Fruit fly (Drosophila melanogaster): Measurements from ENCODE around the gene Mical.

The Mical gene

DNA sequence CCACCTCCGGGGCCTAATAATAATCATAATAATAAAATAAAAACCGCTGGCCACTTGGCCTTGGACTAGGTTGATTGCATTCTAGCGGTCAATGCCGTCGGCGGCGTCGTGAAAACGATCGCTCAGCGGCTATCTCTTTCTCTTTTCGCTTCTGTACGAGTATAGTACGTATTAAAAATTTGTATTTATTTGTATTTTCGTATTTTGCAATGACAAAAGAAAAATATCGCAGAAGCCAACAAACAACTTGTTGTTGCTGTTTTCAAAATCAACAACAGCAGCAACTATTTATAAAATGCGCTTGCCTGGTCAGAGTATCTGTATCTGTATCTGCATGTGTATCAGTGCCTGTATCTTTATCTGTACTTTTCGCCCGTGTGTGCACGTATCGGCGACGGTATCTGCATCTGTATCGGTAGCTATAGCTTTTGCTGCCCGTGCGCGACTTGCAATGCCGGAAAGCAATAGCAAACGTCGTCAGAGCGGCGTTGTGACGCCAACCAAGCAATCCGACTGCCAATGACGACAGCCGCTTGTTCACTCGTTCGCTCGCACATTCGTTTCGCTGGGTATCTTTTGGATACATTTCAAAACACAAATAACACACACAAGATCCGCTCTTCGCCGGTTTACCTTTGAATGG is 87.9 kb downstream of the Mical start (continued):
- TF ChIP-seq Hnf4 (GFP tag; optimal IDR thresholded peaks at IDR 0.05) (peak; percentile 35), Vsx2 (GFP tag; optimal IDR thresholded peaks at IDR 0.05; ENCODE audit: partially characterized antibody) (no peak), Abd-B (GFP tag; optimal IDR thresholded peaks at IDR 0.05) (no peak), h (GFP tag; optimal IDR thresholded peaks at IDR 0.05) (peak; percentile 80), dsf (GFP tag; optimal IDR thresholded peaks at IDR 0.05; ENCODE audit: borderline replicate concordance) (no peak), OdsH (GFP tag; optimal IDR thresholded peaks at IDR 0.05) (no peak), HLH106 (tag; optimal IDR thresholded peaks at IDR 0.05) (no peak), Hr83 (GFP tag; optimal IDR thresholded peaks at IDR 0.05; ENCODE audit: poor library complexity, severe bottlenecking) (peak; percentile 66), sv (GFP tag; optimal IDR thresholded peaks at IDR 0.05) (no peak), sage (GFP tag; optimal IDR thresholded peaks at IDR 0.05) (peak; percentile 54), br (GFP tag; optimal IDR thresholded peaks at IDR 0.05) (peak; percentile 57), CG32264 (GFP tag; optimal IDR thresholded peaks at IDR 0.05) (no peak), Dfd (GFP tag; optimal IDR thresholded peaks at IDR 0.05) (no peak)

DNA sequence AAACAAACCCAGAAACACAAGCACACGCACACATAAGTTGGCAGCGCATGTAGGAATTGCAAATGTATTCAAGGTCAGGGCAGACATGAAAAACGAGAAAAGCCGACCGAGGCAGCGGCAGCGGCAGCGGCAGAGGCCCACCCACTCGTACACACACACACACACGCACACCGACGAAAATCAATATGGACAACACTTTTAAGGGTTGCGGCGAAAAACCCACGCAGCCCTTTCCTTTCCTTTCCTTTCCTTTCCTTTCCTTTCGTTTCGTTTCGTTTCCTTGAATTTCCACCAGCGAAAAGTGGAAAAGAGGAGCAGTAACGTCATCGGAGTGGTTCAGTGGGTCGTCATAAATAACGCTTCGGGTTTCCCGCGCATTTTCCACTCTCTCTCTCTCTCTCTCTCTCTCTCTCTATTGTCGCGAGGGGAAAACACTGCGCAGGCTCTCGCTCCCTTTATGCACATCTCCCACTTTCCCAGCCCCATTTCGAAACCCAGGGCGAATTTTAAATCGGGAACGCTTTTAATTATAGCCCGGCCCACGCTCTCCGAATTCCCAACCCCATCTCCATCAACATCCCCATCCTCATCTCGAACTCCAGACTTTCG is 89.9 kb downstream of the Mical start:
- TF ChIP-seq tai (GFP tag; optimal IDR thresholded peaks at IDR 0.05) (no peak), Dfd (GFP tag; optimal IDR thresholded peaks at IDR 0.05) (peak; percentile 8), psq (GFP tag; optimal IDR thresholded peaks at IDR 0.05) (peak; percentile 6)

DNA sequence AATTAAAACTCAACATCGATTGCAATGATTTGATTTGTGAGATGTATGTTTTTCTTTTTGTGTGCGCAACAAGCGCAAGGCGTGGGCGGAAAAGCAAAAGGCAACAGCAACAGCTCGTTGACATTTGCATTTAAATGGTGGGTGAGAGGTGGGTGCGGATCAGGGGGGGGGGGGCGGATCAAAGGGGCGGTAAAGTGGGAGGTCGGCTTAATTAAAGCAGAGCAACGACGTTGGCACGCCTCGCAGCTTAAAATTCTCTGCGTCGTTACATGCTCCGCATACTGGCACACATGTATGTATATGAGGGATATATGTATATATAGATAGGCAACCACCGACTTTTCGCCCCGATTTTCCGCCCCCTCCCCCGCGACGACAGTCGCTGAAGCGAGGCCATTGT is 91.0 kb downstream of the Mical start:
- TF ChIP-seq fru (GFP tag; optimal IDR thresholded peaks at IDR 0.05) (no peak), N (GFP tag; optimal IDR thresholded peaks at IDR 0.05) (no peak), foxo (GFP tag; optimal IDR thresholded peaks at IDR 0.05) (no peak), Jra (GFP tag; optimal IDR thresholded peaks at IDR 0.05) (no peak), dsf (GFP tag; optimal IDR thresholded peaks at IDR 0.05; ENCODE audit: borderline replicate concordance) (no peak), psq (GFP tag; optimal IDR thresholded peaks at IDR 0.05) (no peak), woc (GFP tag; optimal IDR thresholded peaks at IDR 0.05) (no peak), Vsx2 (GFP tag; optimal IDR thresholded peaks at IDR 0.05; ENCODE audit: partially characterized antibody) (no peak), Dfd (GFP tag; optimal IDR thresholded peaks at IDR 0.05) (no peak), dmrt93B (GFP tag; optimal IDR thresholded peaks at IDR 0.05) (no peak), sv (GFP tag; optimal IDR thresholded peaks at IDR 0.05) (no peak), jim (GFP tag; optimal IDR thresholded peaks at IDR 0.05) (no peak), Sp1 (GFP tag; optimal IDR thresholded peaks at IDR 0.05) (no peak), ey (GFP tag; optimal IDR thresholded peaks at IDR 0.05) (no peak), Myc (optimal IDR thresholded peaks at IDR 0.05) (no peak), sage (GFP tag; optimal IDR thresholded peaks at IDR 0.05) (no peak)

Data from whole organism, wandering third instar larva.